Worm (Caenorhabditis elegans): Measurements from ENCODE around the gene ZK1067.3.

Gene ZK1067.3

ce11 chrII:9272942-9273341 lies 49.9 kb downstream of the ZK1067.3 start, which contains the start of gene C01G6.4:
C01G6.4 (minus strand) TSS chrII:9273042.
- TF ChIP-seq W03F9.2 (tag; optimal IDR thresholded peaks at IDR 0.05) (no peak), him-1 (tag; optimal IDR thresholded peaks at IDR 0.05) (no peak), dao-5 (tag; optimal IDR thresholded peaks at IDR 0.05) (no peak)

- peak; percentile 53 for TF ChIP-seq him-1 (tag; optimal IDR thresholded peaks at IDR 0.05)
- TF ChIP-seq W03F9.2 (tag; optimal IDR thresholded peaks at IDR 0.05), result peak; percentile 85
- no peak for TF ChIP-seq dao-5 (tag; optimal IDR thresholded peaks at IDR 0.05)
Observed at ce11 chrII:9273984-9274383, 50.9 kb downstream of the ZK1067.3 start.

- TF ChIP-seq him-1 (tag; optimal IDR thresholded peaks at IDR 0.05), result no peak
- no peak for TF ChIP-seq W03F9.2 (tag; optimal IDR thresholded peaks at IDR 0.05)
- no peak for TF ChIP-seq dao-5 (tag; optimal IDR thresholded peaks at IDR 0.05)
Observed at ce11 chrII:9274734-9275133, 51.7 kb downstream of the ZK1067.3 start.
